Fruit fly (Drosophila melanogaster): Measurements from ENCODE around the gene Cpr65Ea.

DNA sequence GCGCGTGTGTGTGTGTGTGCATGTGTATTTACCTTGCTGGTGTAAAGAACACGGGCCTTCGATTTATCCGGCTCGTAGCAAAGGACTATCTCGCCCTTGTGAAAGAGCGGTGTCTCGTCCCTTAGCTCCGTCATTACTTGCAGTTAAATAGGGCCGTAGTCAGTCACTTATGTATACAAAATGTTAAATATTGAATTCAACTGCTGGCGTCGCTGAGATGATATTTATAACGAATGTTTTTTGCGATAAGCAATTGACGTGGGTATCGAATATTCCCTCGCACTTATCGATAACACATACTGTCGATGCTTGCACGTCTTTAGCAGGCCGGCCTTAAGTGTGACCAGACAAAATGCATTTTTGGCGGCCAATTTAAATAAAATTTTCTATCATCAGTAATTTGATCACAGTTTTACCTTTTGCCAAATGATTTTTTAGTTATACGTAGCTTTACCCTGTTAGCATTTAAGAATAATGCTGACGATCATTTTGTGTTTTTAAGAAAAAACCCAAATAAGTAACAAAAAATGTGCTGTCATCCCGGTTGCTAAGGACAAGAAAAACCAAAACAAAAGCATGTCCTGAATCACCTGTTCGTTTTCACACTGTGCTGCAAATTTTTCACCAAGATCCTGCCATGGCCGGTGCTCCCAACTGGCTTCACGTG, 39.0 kb upstream of the Cpr65Ea start, which contains the start of the genes msl-3 and BBS1:
- no peak for TF ChIP-seq CG10631 (GFP tag; optimal IDR thresholded peaks at IDR 0.05)
- TF ChIP-seq CG6792 (GFP tag; optimal IDR thresholded peaks at IDR 0.05), result no peak
- no peak for TF ChIP-seq CG31627 (GFP tag; optimal IDR thresholded peaks at IDR 0.05)
- no peak for TF ChIP-seq CG8632 (GFP tag; optimal IDR thresholded peaks at IDR 0.05)
- no peak for TF ChIP-seq Sox102F (GFP tag; optimal IDR thresholded peaks at IDR 0.05)
- TF ChIP-seq lz (GFP tag; optimal IDR thresholded peaks at IDR 0.05), result no peak
- no peak for TF ChIP-seq Eip93F (GFP tag; optimal IDR thresholded peaks at IDR 0.05)

All from whole organism, prepupa.